Fruit fly (Drosophila melanogaster) whole organism, embryonic: Measurements from ENCODE around the gene CG9166.

Source experiments
- Blimp-1 ChIP-seq: fragments of 200-800 bp; sonication (Bioruptor generic); optimal IDR thresholded peaks from 3 replicates; lab custom pipeline; 2018; ENCODE audit warnings: missing biosample characterization, missing genetic modification characterization, mild to moderate bottlenecking, moderate library complexity, missing genetic modification reagents
- CG10147 ChIP-seq: fragments of 200-800 bp; sonication (Bioruptor generic); optimal IDR thresholded peaks from 2 replicates; lab custom pipeline; 2019; ENCODE audit warnings: missing biosample characterization, mild to moderate bottlenecking, missing genetic modification characterization, moderate library complexity
- CG10431 ChIP-seq: fragments of 200-800 bp; sonication (Bioruptor generic); optimal IDR thresholded peaks from 3 replicates; lab custom pipeline; 2018; ENCODE audit warnings: missing biosample characterization, mild to moderate bottlenecking, missing genetic modification characterization
- CG10543 ChIP-seq: fragments of 200-800 bp; sonication (Bioruptor generic); optimal IDR thresholded peaks from 3 replicates; lab custom pipeline; 2017; ENCODE audit warnings: missing biosample characterization, mild to moderate bottlenecking, missing genetic modification characterization, moderate library complexity
- CG11723 ChIP-seq: fragments of 200-800 bp; sonication (Bioruptor generic); optimal IDR thresholded peaks from 2 replicates; lab custom pipeline; 2017; ENCODE audit warnings: missing biosample characterization, mild to moderate bottlenecking, missing genetic modification characterization
- CG12391 ChIP-seq: fragments of 200-800 bp; sonication (Bioruptor generic); optimal IDR thresholded peaks from 3 replicates; lab custom pipeline; 2018; ENCODE audit warnings: missing biosample characterization, mild to moderate bottlenecking, missing genetic modification characterization, moderate library complexity
- CG13123 ChIP-seq: fragments of 200-800 bp; sonication (Bioruptor generic); optimal IDR thresholded peaks from 2 replicates; lab custom pipeline; 2016; ENCODE audit warnings: missing biosample characterization, missing genetic modification characterization
- CG13287 ChIP-seq: fragments of 200-800 bp; sonication (Bioruptor generic); IDR thresholded peaks from 2 replicates; pipeline ENCODE4 v1.3.6; 2022; ENCODE audit warnings: missing biosample characterization, missing genetic modification characterization; ENCODE audit not compliant: partially characterized antibody
- CG13296 ChIP-seq: fragments of 200-800 bp; sonication (Bioruptor generic); optimal IDR thresholded peaks from 3 replicates; lab custom pipeline; 2018; ENCODE audit warnings: missing biosample characterization, mild to moderate bottlenecking, missing genetic modification characterization
- CG14860 ChIP-seq: fragments of 200-800 bp; sonication (Bioruptor generic); IDR thresholded peaks from 3 replicates; pipeline ENCODE4 v1.3.6; 2022; ENCODE audit warnings: missing biosample characterization, missing genetic modification characterization; ENCODE audit not compliant: partially characterized antibody
- CG17802 ChIP-seq: fragments of 200-800 bp; sonication (Bioruptor generic); optimal IDR thresholded peaks from 2 replicates; lab custom pipeline; 2018; ENCODE audit warnings: missing biosample characterization, mild to moderate bottlenecking, missing genetic modification characterization, moderate library complexity
- CG3407 ChIP-seq: fragments of 200-800 bp; sonication (Bioruptor generic); optimal IDR thresholded peaks from 2 replicates; lab custom pipeline; 2018; ENCODE audit warnings: missing biosample characterization, mild to moderate bottlenecking, missing genetic modification characterization
- CG6654 ChIP-seq: fragments of 200-800 bp; sonication (Bioruptor generic); optimal IDR thresholded peaks from 2 replicates; lab custom pipeline; 2017; ENCODE audit warnings: missing biosample characterization, mild to moderate bottlenecking, missing genetic modification characterization
- CG6683 ChIP-seq: fragments of 200-800 bp; sonication (Bioruptor generic); optimal IDR thresholded peaks from 2 replicates; lab custom pipeline; 2017; ENCODE audit warnings: missing biosample characterization, mild to moderate bottlenecking, missing genetic modification characterization, missing genetic modification reagents
- CG7372 ChIP-seq: fragments of 200-800 bp; sonication (Bioruptor generic); IDR thresholded peaks from 2 replicates; pipeline ENCODE4 v1.3.6; 2022; ENCODE audit warnings: missing biosample characterization, missing genetic modification characterization
- CG9437 ChIP-seq: fragments of 200-800 bp; sonication (Bioruptor generic); optimal IDR thresholded peaks from 2 replicates; lab custom pipeline; 2018; ENCODE audit warnings: missing biosample characterization, mild to moderate bottlenecking, missing genetic modification characterization
- CTCF ChIP-seq: fragments of 200-800 bp; sonication (Bioruptor generic); optimal IDR thresholded peaks from 2 replicates; lab custom pipeline; 2017; ENCODE audit warnings: missing biosample characterization, mild to moderate bottlenecking, missing genetic modification characterization, moderate library complexity
- D19B ChIP-seq: fragments of 200-800 bp; sonication (Bioruptor generic); optimal IDR thresholded peaks from 2 replicates; lab custom pipeline; 2017; ENCODE audit warnings: missing biosample characterization, mild to moderate bottlenecking, missing genetic modification characterization
- Eip74EF ChIP-seq, 2 experiments: fragments of 200-800 bp in 1 of 2; fragments of >200 bp in 1 of 2; sonication (Bioruptor generic) in 1 of 2; optimal IDR thresholded peaks; 2 replicates each; lab custom pipeline; 2017 to 2019; ENCODE audit warnings: missing biosample characterization in 2 of 2, missing genetic modification characterization in 2 of 2, mild to moderate bottlenecking in 1 of 2, moderate library complexity in 1 of 2
- Fer1 ChIP-seq: fragments of 200-800 bp; sonication (Bioruptor generic); optimal IDR thresholded peaks from 2 replicates; lab custom pipeline; 2017; ENCODE audit warnings: missing biosample characterization, mild to moderate bottlenecking, missing genetic modification characterization
- MESR4 ChIP-seq: fragments of 200-800 bp; sonication (Bioruptor generic); optimal IDR thresholded peaks from 2 replicates; lab custom pipeline; 2018; ENCODE audit warnings: missing biosample characterization, mild to moderate bottlenecking, missing genetic modification characterization, moderate library complexity
- Myb ChIP-seq: fragments of 200-800 bp; sonication (Bioruptor generic); optimal IDR thresholded peaks from 2 replicates; lab custom pipeline; 2016; ENCODE audit warnings: missing biosample characterization, missing genetic modification characterization
- NFAT ChIP-seq: fragments of 200-800 bp; sonication (Bioruptor generic); IDR thresholded peaks from 2 replicates; pipeline ENCODE4 v1.3.6; 2022; ENCODE audit warnings: missing biosample characterization, missing genetic modification characterization
- Nf-YA ChIP-seq: fragments of 200-800 bp; sonication (Bioruptor generic); IDR thresholded peaks from 2 replicates; pipeline ENCODE4 v1.3.6; 2022; ENCODE audit warnings: missing biosample characterization, missing genetic modification characterization
- Nf-YC ChIP-seq: fragments of 200-800 bp; optimal IDR thresholded peaks from 3 replicates; lab custom pipeline; 2019; ENCODE audit warnings: missing biosample characterization, mild to moderate bottlenecking, missing genetic modification characterization, moderate library complexity
- Optix ChIP-seq: fragments of 200-800 bp; sonication (Bioruptor generic); IDR thresholded peaks from 3 replicates; pipeline ENCODE4 v1.3.6; 2022; ENCODE audit warnings: missing biosample characterization, missing genetic modification characterization
- Pdp1 ChIP-seq, 2 experiments: fragments of 200-800 bp; sonication (Bioruptor generic); optimal IDR thresholded peaks; 3 replicates each; lab custom pipeline; 2016; ENCODE audit warnings: missing biosample characterization in 2 of 2, missing genetic modification characterization in 2 of 2, mild to moderate bottlenecking in 1 of 2, moderate library complexity in 1 of 2
- Ravus ChIP-seq: fragments of 200-800 bp; sonication (Bioruptor generic); IDR thresholded peaks from 2 replicates; pipeline ENCODE4 v1.3.6; 2022; ENCODE audit warnings: missing biosample characterization, missing genetic modification characterization
- Sry-δ ChIP-seq: fragments of 200-800 bp; sonication (Bioruptor generic); optimal IDR thresholded peaks from 2 replicates; lab custom pipeline; 2016; ENCODE audit warnings: missing biosample characterization, missing genetic modification characterization
- TFAM ChIP-seq: fragments of 200-800 bp; sonication (Bioruptor generic); optimal IDR thresholded peaks from 2 replicates; lab custom pipeline; 2017; ENCODE audit warnings: missing biosample characterization, missing genetic modification characterization, inconsistent platforms
- Tbp ChIP-seq: fragments of >200 bp; optimal IDR thresholded peaks from 2 replicates; lab custom pipeline; 2018; ENCODE audit warnings: missing biosample characterization, missing genetic modification characterization
- ara ChIP-seq: fragments of 200-800 bp; sonication (Bioruptor generic); IDR thresholded peaks from 2 replicates; pipeline ENCODE4 v1.3.6; 2022; ENCODE audit warnings: missing biosample characterization, missing genetic modification characterization
- btn ChIP-seq: fragments of 200-800 bp; sonication (Bioruptor generic); optimal IDR thresholded peaks from 2 replicates; lab custom pipeline; 2016; ENCODE audit warnings: missing biosample characterization, missing genetic modification characterization
- eyg ChIP-seq: fragments of 200-800 bp; sonication (Bioruptor generic); optimal IDR thresholded peaks from 3 replicates; lab custom pipeline; 2016; ENCODE audit warnings: missing biosample characterization, missing genetic modification characterization
- fd102C ChIP-seq: fragments of 200-800 bp; sonication (Bioruptor generic); optimal IDR thresholded peaks from 2 replicates; lab custom pipeline; 2018; ENCODE audit warnings: missing biosample characterization, mild to moderate bottlenecking, missing genetic modification characterization, moderate library complexity
- gsb ChIP-seq: fragments of 200-800 bp; sonication (Bioruptor generic); IDR thresholded peaks from 2 replicates; pipeline ENCODE4 v1.3.6; 2022; ENCODE audit warnings: missing biosample characterization, missing genetic modification characterization
- lmd ChIP-seq: fragments of 200-800 bp; sonication (Bioruptor generic); IDR thresholded peaks from 2 replicates; pipeline ENCODE4 v1.3.6; 2022; ENCODE audit warnings: missing biosample characterization, missing genetic modification characterization
- nau ChIP-seq: fragments of 200-800 bp; sonication (Bioruptor generic); optimal IDR thresholded peaks from 3 replicates; lab custom pipeline; 2017; ENCODE audit warnings: missing biosample characterization, mild to moderate bottlenecking, missing genetic modification characterization, missing genetic modification reagents
- nom ChIP-seq: fragments of 200-800 bp; sonication (Bioruptor generic); optimal IDR thresholded peaks from 2 replicates; lab custom pipeline; 2017; ENCODE audit warnings: missing biosample characterization, missing genetic modification characterization, mild to moderate bottlenecking, moderate library complexity, missing genetic modification reagents
- pros ChIP-seq: fragments of 200-800 bp; sonication (Bioruptor generic); optimal IDR thresholded peaks from 3 replicates; lab custom pipeline; 2019; ENCODE audit warnings: missing biosample characterization, mild to moderate bottlenecking, missing genetic modification characterization, moderate library complexity
- sc ChIP-seq, 3 experiments: fragments of >200 bp in 2 of 3; fragments of 200-800 bp in 1 of 3; sonication (Bioruptor generic) in 1 of 3; optimal IDR thresholded peaks; 2 replicates in 2 of 3; 3 replicates in 1 of 3; lab custom pipeline; 2017; ENCODE audit warnings: mild to moderate bottlenecking in 1 of 3, missing biosample characterization in 1 of 3, missing genetic modification characterization in 1 of 3, missing genetic modification reagents in 1 of 3
- shn ChIP-seq: fragments of 200-800 bp; sonication (Bioruptor generic); optimal IDR thresholded peaks from 3 replicates; lab custom pipeline; 2016; ENCODE audit warnings: missing biosample characterization, missing genetic modification characterization
- sna ChIP-seq: fragments of 200-800 bp; sonication (Bioruptor generic); IDR thresholded peaks from 2 replicates; pipeline ENCODE4 v1.3.6; 2022; ENCODE audit warnings: missing biosample characterization, missing genetic modification characterization; ENCODE audit not compliant: partially characterized antibody
- tin ChIP-seq: fragments of 200-800 bp; sonication (Bioruptor generic); optimal IDR thresholded peaks from 3 replicates; lab custom pipeline; 2016; ENCODE audit warnings: missing biosample characterization, missing genetic modification characterization
- usp ChIP-seq: fragments of >200 bp; optimal IDR thresholded peaks from 2 replicates; lab custom pipeline; 2017; ENCODE audit warnings: missing biosample characterization, missing genetic modification characterization
- vnd ChIP-seq: fragments of 200-800 bp; sonication (Bioruptor generic); IDR thresholded peaks from 3 replicates; pipeline ENCODE4 v1.3.6; 2022; ENCODE audit warnings: missing biosample characterization, missing genetic modification characterization; ENCODE audit not compliant: partially characterized antibody
- wor ChIP-seq: fragments of 200-800 bp; sonication (Bioruptor generic); IDR thresholded peaks from 2 replicates; pipeline ENCODE4 v1.3.6; 2022; ENCODE audit warnings: missing biosample characterization, missing genetic modification characterization

The CG9166 gene

DNA sequence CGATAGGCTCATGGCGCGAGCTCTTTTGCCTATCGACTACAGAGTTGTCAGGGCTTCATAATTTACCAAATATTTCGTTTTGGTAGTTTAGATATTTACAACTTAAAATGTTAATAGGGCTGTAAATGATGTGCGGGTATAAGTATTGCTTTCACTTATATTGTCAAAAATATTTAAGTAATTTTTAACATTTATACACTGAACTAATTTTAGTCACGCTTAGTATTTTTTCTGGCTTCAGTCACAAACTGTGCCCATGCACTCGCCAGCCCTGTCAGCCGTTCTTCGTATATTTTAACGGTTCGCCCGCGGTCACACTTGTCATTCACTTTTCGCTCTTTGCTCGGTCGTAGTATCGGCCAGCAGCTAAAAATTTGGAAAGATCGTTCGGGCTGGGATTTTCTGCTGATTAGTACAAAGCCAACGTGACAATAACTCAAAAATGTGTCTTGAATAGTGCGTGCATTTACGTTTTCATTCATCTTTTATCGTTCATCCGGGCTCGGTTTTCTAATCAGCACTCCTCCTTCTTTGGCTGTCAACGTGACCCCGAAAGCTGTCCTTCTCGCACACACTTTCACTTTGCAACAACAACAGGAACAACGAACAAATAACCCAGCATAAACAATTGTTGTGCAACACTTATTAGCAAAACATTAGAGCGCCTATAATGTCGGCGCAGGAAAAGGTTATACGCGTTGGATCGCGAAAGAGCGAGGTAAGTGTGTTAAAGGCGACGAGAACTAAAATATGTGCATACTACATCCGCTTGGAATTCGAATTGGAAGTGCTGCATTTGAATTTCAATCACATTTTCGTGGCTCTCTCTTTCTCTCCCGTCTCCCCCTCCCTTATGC is 16.1 kb upstream of the CG9166 start, which contains the start of the genes Hmbs and CG2211:
Hmbs (plus strand) TSS at position 319 of the 857 bp plus-strand sequence.
CG2211 (minus strand) TSS at position 789 of the 857 bp plus-strand sequence.
- TF ChIP-seq nom (GFP tag; lab: Kevin White, UChicago): peak; percentile 29
- no peak for TF ChIP-seq CG10431
- peak; percentile 34 for TF ChIP-seq CG9437 (GFP tag; lab: Kevin White, UChicago)
- TF ChIP-seq CG10147 (GFP tag; lab: Kevin White, UChicago): peak; percentile 86
- TF ChIP-seq btn: peak; percentile 43
- peak; percentile 34 for TF ChIP-seq pros
- TF ChIP-seq shn (GFP tag; lab: Kevin White, UChicago): peak; percentile 87
- peak; percentile 75 for TF ChIP-seq CG13287
- peak; percentile 70 for TF ChIP-seq CG17802 (tag; lab: Kevin White, UChicago)
- peak; percentile 92 for TF ChIP-seq tin
- TF ChIP-seq wor (GFP tag; lab: Robert Waterston, UW): peak; percentile 58; the same call in 1 of the 2 replicates
- peak; percentile 49 for TF ChIP-seq CG3407 (GFP tag; lab: Kevin White, UChicago)
- peak; percentile 50; the same call in 1 of the 2 replicates for TF ChIP-seq gsb
- peak; percentile 75 for TF ChIP-seq eyg (GFP tag; lab: Kevin White, UChicago)
- TF ChIP-seq CTCF (GFP tag; lab: Kevin White, UChicago): peak; percentile 31
- peak; percentile 70 for TF ChIP-seq Sry-δ (GFP tag; lab: Kevin White, UChicago)
- TF ChIP-seq CG13296: peak; percentile 88
- TF ChIP-seq CG11723 (GFP tag; lab: Kevin White, UChicago): peak; percentile 68
- no peak for TF ChIP-seq fd102C (GFP tag; lab: Kevin White, UChicago)
- peak; percentile 82 for TF ChIP-seq CG7372
- peak; percentile 59; the same call in 2 of the 3 replicates for TF ChIP-seq Optix (GFP tag; lab: Robert Waterston, UW)
- TF ChIP-seq ara: peak; percentile 78
- peak; percentile 84 for TF ChIP-seq Nf-YC
- no peak for TF ChIP-seq sc (optimal IDR thresholded peaks at IDR 0.05; lab: Kevin White, UChicago)
- TF ChIP-seq sc (GFP tag; optimal IDR thresholded peaks at IDR 0.05; lab: Kevin White, UChicago): peak; percentile 51
- peak; percentile 88 for TF ChIP-seq Fer1 (GFP tag; lab: Kevin White, UChicago)
- TF ChIP-seq MESR4: peak; percentile 77
- TF ChIP-seq CG6683 (GFP tag; lab: Kevin White, UChicago): peak; percentile 75
- peak; percentile 63 for TF ChIP-seq D19B (GFP tag; lab: Kevin White, UChicago)
- peak; percentile 77 for TF ChIP-seq Nf-YA (GFP tag; lab: Robert Waterston, UW)
- TF ChIP-seq CG10543 (GFP tag; lab: Kevin White, UChicago): peak; percentile 92
- peak; percentile 26 for TF ChIP-seq CG6654 (GFP tag; lab: Kevin White, UChicago)
- no peak for TF ChIP-seq Tbp
- TF ChIP-seq CG14860 (GFP tag; lab: Robert Waterston, UW): no peak
- peak; percentile 45 for TF ChIP-seq TFAM (GFP tag; lab: Kevin White, UChicago)
- peak; percentile 76 for TF ChIP-seq NFAT (GFP tag; lab: Robert Waterston, UW)
- no peak for TF ChIP-seq sna (GFP tag; lab: Robert Waterston, UW)
- no peak for TF ChIP-seq nau
- TF ChIP-seq CG13123 (GFP tag; lab: Kevin White, UChicago): peak; percentile 82
- no peak for TF ChIP-seq usp (GFP tag; lab: Kevin White, UChicago)
- peak; percentile 93 for TF ChIP-seq Blimp-1
- TF ChIP-seq CG12391 (tag; lab: Kevin White, UChicago): peak; percentile 94
- peak in 1 of 2 experiments; percentile 88 for TF ChIP-seq Pdp1 (GFP tag; optimal IDR thresholded peaks at IDR 0.05; lab: Kevin White, UChicago)
- no peak for TF ChIP-seq vnd (GFP tag; lab: Robert Waterston, UW)
- peak; percentile 83 for TF ChIP-seq lmd (GFP tag; lab: Robert Waterston, UW)
- peak in 1 of 2 experiments; percentile 49 for TF ChIP-seq Eip74EF (GFP tag; optimal IDR thresholded peaks at IDR 0.05; lab: Kevin White, UChicago)
- TF ChIP-seq Myb: peak; percentile 78
- TF ChIP-seq Ravus: peak; percentile 36; the same call in 1 of the 2 replicates
